Worm (Caenorhabditis elegans) whole organism, L1 larva: ENCODE measurements around the gene ZK177.11.

ENCODE experiments used
- C04F5.9 ChIP-seq: sonication (generic microtip); optimal IDR thresholded peaks from 2 replicates; lab custom pipeline; 2016; ENCODE audit warnings: missing genetic modification characterization, missing compliant biosample characterization
- C34B4.2 ChIP-seq: sonication (generic microtip); optimal IDR thresholded peaks from 2 replicates; lab custom pipeline; 2017; ENCODE audit warnings: mild to moderate bottlenecking, missing genetic modification characterization, missing compliant biosample characterization
- F16B12.6 ChIP-seq: fragments of 150-350 bp; optimal IDR thresholded peaks from 2 replicates; lab custom pipeline; 2014; ENCODE audit warnings: missing biosample characterization, missing genetic modification characterization
- alr-1 ChIP-seq: fragments of 200-800 bp; sonication (Bioruptor generic); optimal IDR thresholded peaks from 2 replicates; lab custom pipeline; 2018; ENCODE audit warnings: borderline replicate concordance, mild to moderate bottlenecking, missing genetic modification characterization, missing compliant biosample characterization
- blmp-1 ChIP-seq: fragments of 150-350 bp; optimal IDR thresholded peaks from 2 replicates; lab custom pipeline; 2014; ENCODE audit warnings: missing biosample characterization, missing genetic modification characterization
- ceh-82 ChIP-seq, 3 experiments: fragments of 150-350 bp in 1 of 3; sonication (generic microtip) in 2 of 3; optimal IDR thresholded peaks; 2 replicates each; lab custom pipeline; 2014 to 2017; ENCODE audit warnings: missing biosample characterization in 3 of 3, missing genetic modification characterization in 3 of 3
- ces-1 ChIP-seq: fragments of 150-350 bp; optimal IDR thresholded peaks from 2 replicates; lab custom pipeline; 2014; ENCODE audit warnings: missing biosample characterization, missing genetic modification reagents, missing genetic modification characterization
- efl-3 ChIP-seq: fragments of 200-800 bp; sonication (Bioruptor generic); optimal IDR thresholded peaks from 2 replicates; lab custom pipeline; 2018; ENCODE audit warnings: mild to moderate bottlenecking, missing genetic modification characterization, missing compliant biosample characterization
- elt-2 ChIP-seq: sonication (generic microtip); optimal IDR thresholded peaks from 2 replicates; lab custom pipeline; 2016; ENCODE audit warnings: missing genetic modification characterization, mild to moderate bottlenecking, inconsistent platforms, missing compliant biosample characterization, missing genetic modification reagents
- elt-3 ChIP-seq, 6 experiments: fragments of 150-350 bp in 1 of 6; sonication (generic microtip); optimal IDR thresholded peaks; 2 replicates each; lab custom pipeline; 2017 to 2018; ENCODE audit warnings: missing biosample characterization in 6 of 6, missing genetic modification characterization in 6 of 6, inconsistent platforms in 1 of 6
- ets-5 ChIP-seq: fragments of 200-800 bp; sonication (Bioruptor generic); IDR thresholded peaks from 2 replicates; pipeline ENCODE4 v1.3.6; 2022; ENCODE audit warnings: missing genetic modification characterization, missing compliant biosample characterization
- fkh-10 ChIP-seq: sonication (generic microtip); optimal IDR thresholded peaks from 2 replicates; lab custom pipeline; 2017; ENCODE audit warnings: missing biosample characterization, missing genetic modification reagents, missing genetic modification characterization
- hlh-17 ChIP-seq: fragments of 200-800 bp; sonication (Bioruptor generic); optimal IDR thresholded peaks from 2 replicates; lab custom pipeline; 2018; ENCODE audit warnings: missing genetic modification characterization, mild to moderate bottlenecking, missing compliant biosample characterization, moderate library complexity, borderline replicate concordance
- hlh-4 ChIP-seq: sonication (generic microtip); optimal IDR thresholded peaks from 2 replicates; lab custom pipeline; 2016; ENCODE audit warnings: mild to moderate bottlenecking, missing genetic modification characterization, missing compliant biosample characterization
- irx-1 ChIP-seq: sonication (generic microtip); optimal IDR thresholded peaks from 2 replicates; lab custom pipeline; 2016; ENCODE audit warnings: missing genetic modification characterization, missing compliant biosample characterization
- isw-1 ChIP-seq: fragments of 200-800 bp; sonication (Bioruptor generic); IDR thresholded peaks from 2 replicates; pipeline ENCODE4 v1.3.6; 2022; ENCODE audit warnings: missing genetic modification characterization, missing compliant biosample characterization
- lin-14 ChIP-seq: fragments of 200-800 bp; sonication (Bioruptor generic); optimal IDR thresholded peaks from 2 replicates; lab custom pipeline; 2018; ENCODE audit warnings: mild to moderate bottlenecking, missing genetic modification characterization, moderate library complexity, missing compliant biosample characterization
- lir-3 ChIP-seq: sonication (generic microtip); optimal IDR thresholded peaks from 2 replicates; lab custom pipeline; 2016; ENCODE audit warnings: mild to moderate bottlenecking, missing genetic modification characterization, moderate library complexity, missing compliant biosample characterization; ENCODE audit not compliant: poor library complexity
- lsy-2 ChIP-seq, 2 experiments: fragments of 150-350 bp; optimal IDR thresholded peaks; 2 replicates each; lab custom pipeline; 2014; ENCODE audit warnings: missing biosample characterization in 2 of 2, missing genetic modification characterization in 2 of 2
- mdl-1 ChIP-seq, 2 experiments: fragments of 150-350 bp; optimal IDR thresholded peaks; 2 replicates each; lab custom pipeline; 2014 to 2017; ENCODE audit warnings: missing biosample characterization in 2 of 2, missing genetic modification characterization in 2 of 2, inconsistent platforms in 1 of 2
- mef-2 ChIP-seq: fragments of 150-350 bp; optimal IDR thresholded peaks from 2 replicates; lab custom pipeline; 2014; ENCODE audit warnings: missing biosample characterization, missing genetic modification characterization
- mep-1 ChIP-seq: fragments of 150-350 bp; optimal IDR thresholded peaks from 2 replicates; lab custom pipeline; 2014; ENCODE audit warnings: missing biosample characterization, missing genetic modification characterization
- nhr-12 ChIP-seq: sonication (generic microtip); optimal IDR thresholded peaks from 2 replicates; lab custom pipeline; 2017; ENCODE audit warnings: missing biosample characterization, missing genetic modification characterization
- nhr-19 ChIP-seq: fragments of 200-800 bp; sonication (Bioruptor generic); conservative IDR thresholded peaks from 2 replicates; pipeline ENCODE4 v1.3.6; 2022; ENCODE audit warnings: missing genetic modification characterization, missing compliant biosample characterization
- nhr-20 ChIP-seq: sonication (generic microtip); optimal IDR thresholded peaks from 2 replicates; lab custom pipeline; 2016; ENCODE audit warnings: mild to moderate bottlenecking, missing genetic modification characterization, missing compliant biosample characterization
- nhr-76 ChIP-seq: sonication (generic microtip); optimal IDR thresholded peaks from 2 replicates; lab custom pipeline; 2017; ENCODE audit warnings: missing biosample characterization, missing genetic modification characterization
- nhr-77 ChIP-seq: fragments of 150-350 bp; optimal IDR thresholded peaks from 2 replicates; lab custom pipeline; 2014; ENCODE audit warnings: missing biosample characterization, missing genetic modification characterization
- nhr-84 ChIP-seq: sonication (generic microtip); optimal IDR thresholded peaks from 2 replicates; lab custom pipeline; 2017; ENCODE audit warnings: missing biosample characterization, missing genetic modification characterization
- nhr-85 ChIP-seq: sonication (generic microtip); peaks from one replicate; lab custom pipeline; 2016; ENCODE audit warnings: missing genetic modification characterization, inconsistent platforms, missing compliant biosample characterization
- nhr-90 ChIP-seq: sonication (generic microtip); optimal IDR thresholded peaks from 2 replicates; lab custom pipeline; 2016; ENCODE audit warnings: mild to moderate bottlenecking, missing genetic modification characterization, missing compliant biosample characterization; ENCODE audit not compliant: poor library complexity
- pag-3 ChIP-seq: sonication (generic microtip); optimal IDR thresholded peaks from 2 replicates; lab custom pipeline; 2017; ENCODE audit warnings: missing genetic modification characterization, mild to moderate bottlenecking, missing compliant biosample characterization, antibody characterized with exemption, borderline replicate concordance; ENCODE audit not compliant: insufficient read depth
- pqm-1 ChIP-seq: sonication (generic microtip); optimal IDR thresholded peaks from 3 replicates; lab custom pipeline; 2017; ENCODE audit warnings: missing biosample characterization, missing genetic modification characterization
- skn-1 ChIP-seq: fragments of 150-350 bp; optimal IDR thresholded peaks from 2 replicates; lab custom pipeline; 2014; ENCODE audit warnings: missing biosample characterization, missing genetic modification characterization
- sptf-1 ChIP-seq: fragments of 150-350 bp; optimal IDR thresholded peaks from 2 replicates; lab custom pipeline; 2014; ENCODE audit warnings: missing biosample characterization, missing genetic modification characterization
- sup-37 ChIP-seq: fragments of 200-800 bp; sonication (Bioruptor generic); optimal IDR thresholded peaks from 2 replicates; lab custom pipeline; 2018; ENCODE audit warnings: mild to moderate bottlenecking, missing genetic modification characterization, missing compliant biosample characterization
- unc-30 ChIP-seq: sonication (generic microtip); optimal IDR thresholded peaks from 2 replicates; lab custom pipeline; 2017; ENCODE audit warnings: missing biosample characterization, missing genetic modification characterization
- unc-98 ChIP-seq: fragments of 200-800 bp; sonication (Bioruptor generic); IDR thresholded peaks from 2 replicates; pipeline ENCODE4 v1.3.6; 2022; ENCODE audit warnings: missing genetic modification characterization, missing compliant biosample characterization
- zag-1 ChIP-seq: fragments of 150-350 bp; optimal IDR thresholded peaks from 2 replicates; lab custom pipeline; 2014; ENCODE audit warnings: missing biosample characterization, missing genetic modification characterization
- zip-4 ChIP-seq: fragments of 200-800 bp; sonication (Bioruptor generic); optimal IDR thresholded peaks from 2 replicates; lab custom pipeline; 2018; ENCODE audit warnings: mild to moderate bottlenecking, missing genetic modification characterization, moderate library complexity, missing compliant biosample characterization
- ztf-4 ChIP-seq: fragments of 150-350 bp; optimal IDR thresholded peaks from 2 replicates; lab custom pipeline; 2014; ENCODE audit warnings: missing biosample characterization, missing genetic modification characterization

ZK177.11 gene

DNA sequence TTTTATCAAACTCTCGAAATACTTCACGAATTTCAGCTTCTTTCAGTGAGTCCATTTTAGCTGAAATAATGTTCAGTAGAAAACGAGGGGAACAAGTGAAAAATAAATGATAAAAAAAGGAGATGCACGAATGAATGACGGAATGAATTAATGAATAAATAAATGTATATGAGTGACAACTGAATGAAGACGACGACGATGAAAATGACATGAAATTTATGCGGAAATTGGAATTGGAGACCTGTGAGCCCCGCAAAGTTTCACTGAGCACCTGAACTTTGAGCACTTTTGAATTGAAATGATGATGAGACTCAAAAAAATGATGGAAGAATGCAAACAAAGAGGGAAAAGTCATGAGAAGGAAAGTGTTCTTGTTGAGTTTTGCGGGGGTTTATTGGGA is 40.8 kb upstream of the ZK177.11 start, which contains the start of gene cal-8:
TSS of gene cal-8 (minus strand) at position 60 of the 400 bp plus-strand sequence.
- TF ChIP-seq lin-14 (no peak), C04F5.9 (tag; lab: Kevin White, UChicago) (no peak), pqm-1 (tag; lab: Kevin White, UChicago) (no peak), nhr-84 (tag; lab: Kevin White, UChicago) (no peak), hlh-4 (tag; lab: Kevin White, UChicago) (no peak), lsy-2 (tag; optimal IDR thresholded peaks at IDR 0.05; lab: Kevin White, UChicago) (no peak)

DNA sequence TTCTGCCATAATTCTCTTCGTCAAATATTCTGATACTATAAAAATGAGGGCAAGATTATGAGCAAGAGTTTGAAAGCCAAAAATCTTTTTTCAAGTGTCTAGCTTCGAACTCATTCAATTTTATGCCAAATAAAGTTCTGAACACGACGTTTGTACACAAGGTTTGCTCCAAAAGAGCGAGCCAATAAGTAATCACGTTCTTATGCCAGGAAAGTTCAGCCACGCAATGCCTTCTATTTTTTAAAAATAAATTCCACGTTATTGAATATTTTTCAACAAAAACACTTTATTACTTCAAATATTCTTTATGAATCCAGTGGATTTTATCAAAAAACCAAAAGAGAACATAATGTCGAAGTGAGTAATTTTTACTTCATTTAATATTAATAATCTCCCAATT is 34.9 kb upstream of the ZK177.11 start, which contains the start of gene nep-5:
TSS of gene nep-5 (plus strand) at position 301 of the 400 bp plus-strand sequence.
- TF ChIP-seq alr-1 (tag; lab: Kevin White, UChicago) (no peak), ces-1 (no peak), mep-1 (tag; lab: Kevin White, UChicago) (no peak), nhr-19 (no peak)

ce11 chrII:5494405-5494804 is 28.3 kb upstream of the ZK177.11 start, which contains the start of gene F12A10.6:
Gene F12A10.6, minus strand, starts transcription at chrII:5494505.
- TF ChIP-seq C04F5.9 (tag; lab: Kevin White, UChicago) (no peak), mep-1 (tag; lab: Kevin White, UChicago) (no peak), alr-1 (tag; lab: Kevin White, UChicago) (no peak), nhr-84 (tag; lab: Kevin White, UChicago) (no peak), zag-1 (tag; lab: Kevin White, UChicago) (no peak), ets-5 (GFP tag; lab: Robert Waterston, UW) (no peak), pag-3 (tag; lab: Kevin White, UChicago) (no peak), ceh-82 (tag; optimal IDR thresholded peaks at IDR 0.05; lab: Kevin White, UChicago) (no peak), nhr-77 (tag; lab: Kevin White, UChicago) (no peak), C34B4.2 (tag; lab: Kevin White, UChicago) (no peak), sup-37 (no peak), zip-4 (GFP tag; lab: Kevin White, UChicago) (no peak), F16B12.6 (tag; lab: Kevin White, UChicago) (no peak)

DNA sequence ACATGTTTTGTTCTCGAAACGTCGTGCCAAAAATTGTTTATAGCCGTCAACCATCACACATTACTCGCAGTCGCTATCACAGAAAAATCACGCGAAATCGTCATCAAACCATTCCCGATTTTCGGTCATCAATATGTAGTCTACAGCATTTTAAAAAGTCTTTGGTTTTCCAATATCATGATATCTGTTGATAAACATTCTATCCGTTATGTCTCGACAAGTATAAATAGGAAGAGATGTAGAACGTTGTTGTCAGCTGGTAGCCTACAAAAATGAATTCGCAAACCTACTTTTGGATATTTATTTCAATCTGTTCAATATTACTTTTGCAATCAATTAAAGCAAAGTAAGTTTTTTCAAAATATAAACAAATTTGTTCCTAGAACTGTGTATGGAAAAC is 26.4 kb upstream of the ZK177.11 start, which contains the start of gene F12A10.1:
TSS of gene F12A10.1 (plus strand) at position 166 of the 400 bp plus-strand sequence.
- TF ChIP-seq nhr-90 (tag; lab: Kevin White, UChicago) (no peak), sup-37 (no peak), nhr-76 (no peak), nhr-12 (no peak), blmp-1 (peak; percentile 6), sptf-1 (no peak), elt-3 (tag; optimal IDR thresholded peaks at IDR 0.05; lab: Kevin White, UChicago) (peak in 2 of 6 experiments; percentile 1 to 62), nhr-85 (tag; lab: Kevin White, UChicago) (peak; percentile 60), lin-14 (peak; percentile 43), nhr-84 (tag; lab: Kevin White, UChicago) (no peak), nhr-20 (tag; lab: Kevin White, UChicago) (peak; percentile 52)

- TF ChIP-seq hlh-17 (GFP tag; lab: Kevin White, UChicago) (no peak), nhr-85 (tag; lab: Kevin White, UChicago) (peak; percentile 26)
These were observed 25.2 kb upstream of the ZK177.11 start for ce11 chrII:5497541-5497940.

ce11 chrII:5498156-5498739 is 24.5 kb upstream of the ZK177.11 start, which contains the start of the genes suex-1 and F12A10.9:
Gene suex-1, minus strand, starts transcription at chrII:5498256.
Gene F12A10.9, plus strand, starts transcription at chrII:5498689.
- TF ChIP-seq mdl-1 (tag; optimal IDR thresholded peaks at IDR 0.05; lab: Kevin White, UChicago) (no peak), isw-1 (GFP tag; lab: Robert Waterston, UW) (no peak), ces-1 (no peak), lir-3 (tag; lab: Kevin White, UChicago) (no peak), hlh-17 (GFP tag; lab: Kevin White, UChicago) (no peak), unc-98 (no peak), unc-30 (tag; lab: Kevin White, UChicago) (no peak), irx-1 (no peak), mef-2 (tag; lab: Kevin White, UChicago) (no peak), zip-4 (GFP tag; lab: Kevin White, UChicago) (no peak), elt-2 (no peak), ztf-4 (tag; lab: Kevin White, UChicago) (no peak), efl-3 (GFP tag; lab: Kevin White, UChicago) (no peak), skn-1 (tag; lab: Kevin White, UChicago) (no peak), ceh-82 (tag; optimal IDR thresholded peaks at IDR 0.05; lab: Kevin White, UChicago) (no peak), mep-1 (tag; lab: Kevin White, UChicago) (no peak), lsy-2 (tag; optimal IDR thresholded peaks at IDR 0.05; lab: Kevin White, UChicago) (no peak), fkh-10 (GFP tag; lab: Kevin White, UChicago) (no peak)
